Worm (Caenorhabditis elegans) whole organism, young adult: Measurements from ENCODE around the gene C17A2.4.

Source experiments
- F10E7.11 ChIP-seq: sonication (generic microtip); optimal IDR thresholded peaks from 2 replicates; lab custom pipeline; 2017; ENCODE audit warnings: mild to moderate bottlenecking, missing genetic modification characterization, moderate library complexity, missing compliant biosample characterization
- F22D6.2 ChIP-seq: sonication (generic microtip); optimal IDR thresholded peaks from 2 replicates; lab custom pipeline; 2016; ENCODE audit warnings: mild to moderate bottlenecking, missing genetic modification characterization, missing compliant biosample characterization
- K11D2.4 ChIP-seq: fragments of 200-800 bp; sonication (Bioruptor generic); IDR thresholded peaks from 2 replicates; pipeline ENCODE4 v1.3.6; 2022; ENCODE audit warnings: missing genetic modification reagents, missing genetic modification characterization, missing compliant biosample characterization
- ama-1 ChIP-seq, 3 experiments: fragments of 150-350 bp in 1 of 3; sonication (generic microtip) in 2 of 3; optimal IDR thresholded peaks; 2 replicates each; lab custom pipeline; 2014 to 2018; ENCODE audit warnings: missing biosample characterization in 2 of 3, missing genetic modification characterization in 2 of 3, missing genetic modification reagents in 2 of 3
- aptf-3 ChIP-seq: fragments of 200-800 bp; sonication (Bioruptor generic); IDR thresholded peaks from 2 replicates; pipeline ENCODE4 v1.3.6; 2022; ENCODE audit warnings: missing genetic modification characterization, missing compliant biosample characterization
- attf-3 ChIP-seq: fragments of 200-800 bp; sonication (Bioruptor generic); conservative IDR thresholded peaks from 2 replicates; pipeline ENCODE4 v1.3.6; 2022; ENCODE audit warnings: missing genetic modification reagents, missing genetic modification characterization, missing compliant biosample characterization
- attf-5 ChIP-seq: fragments of 200-800 bp; sonication (Bioruptor generic); optimal IDR thresholded peaks from 2 replicates; lab custom pipeline; 2018; ENCODE audit warnings: mild to moderate bottlenecking, missing genetic modification characterization, missing compliant biosample characterization
- attf-6 ChIP-seq: fragments of 200-800 bp; sonication (Bioruptor generic); IDR thresholded peaks from 2 replicates; pipeline ENCODE4 v1.3.6; 2022; ENCODE audit warnings: missing genetic modification reagents, missing genetic modification characterization, missing compliant biosample characterization
- bed-1 ChIP-seq: fragments of 200-800 bp; sonication (Bioruptor generic); IDR thresholded peaks from 2 replicates; pipeline ENCODE4 v1.3.6; 2022; ENCODE audit warnings: missing genetic modification reagents, missing genetic modification characterization, missing compliant biosample characterization
- ccch-3 ChIP-seq: fragments of 200-800 bp; sonication (Bioruptor generic); optimal IDR thresholded peaks from 2 replicates; lab custom pipeline; 2018; ENCODE audit warnings: mild to moderate bottlenecking, missing genetic modification characterization, missing compliant biosample characterization
- cebp-2 ChIP-seq: fragments of 200-800 bp; sonication (Bioruptor generic); IDR thresholded peaks from 2 replicates; pipeline ENCODE4 v1.3.6; 2022; ENCODE audit warnings: missing genetic modification characterization, missing compliant biosample characterization
- chd-7 ChIP-seq: sonication (generic microtip); optimal IDR thresholded peaks from 2 replicates; lab custom pipeline; 2016; ENCODE audit warnings: mild to moderate bottlenecking, missing genetic modification characterization, moderate library complexity, missing compliant biosample characterization
- die-1 ChIP-seq: sonication (generic microtip); optimal IDR thresholded peaks from 2 replicates; lab custom pipeline; 2016; ENCODE audit warnings: missing genotype, mild to moderate bottlenecking, missing genetic modification characterization, missing compliant biosample characterization
- dpff-1 ChIP-seq: sonication (generic microtip); optimal IDR thresholded peaks from 2 replicates; lab custom pipeline; 2017; ENCODE audit warnings: mild to moderate bottlenecking, missing genetic modification characterization, missing compliant biosample characterization
- dpl-1 ChIP-seq: fragments of 150-350 bp; optimal IDR thresholded peaks from 2 replicates; lab custom pipeline; 2014; ENCODE audit warnings: missing biosample characterization, missing genetic modification reagents, missing genetic modification characterization
- hlh-12 ChIP-seq: sonication (generic microtip); optimal IDR thresholded peaks from 2 replicates; lab custom pipeline; 2016; ENCODE audit warnings: missing genetic modification characterization, missing compliant biosample characterization
- hmg-1.2 ChIP-seq: fragments of 200-800 bp; sonication (Bioruptor generic); IDR thresholded peaks from 2 replicates; pipeline ENCODE4 v1.3.6; 2022; ENCODE audit warnings: missing genetic modification reagents, missing genetic modification characterization, missing compliant biosample characterization
- hsf-1 ChIP-seq: fragments of 200-800 bp; sonication (Bioruptor generic); IDR thresholded peaks from 2 replicates; pipeline ENCODE4 v1.3.6; 2022; ENCODE audit warnings: missing genetic modification reagents, missing genetic modification characterization, missing compliant biosample characterization
- lir-1 ChIP-seq: fragments of 200-800 bp; sonication (Bioruptor generic); conservative IDR thresholded peaks from 2 replicates; pipeline ENCODE4 v1.3.6; 2022; ENCODE audit warnings: missing genetic modification reagents, missing genetic modification characterization, missing compliant biosample characterization
- lsl-1 ChIP-seq: fragments of 200-800 bp; sonication (Bioruptor generic); optimal IDR thresholded peaks from 2 replicates; lab custom pipeline; 2018; ENCODE audit warnings: mild to moderate bottlenecking, missing genetic modification characterization, moderate library complexity, missing compliant biosample characterization
- madf-10 ChIP-seq: sonication (generic microtip); optimal IDR thresholded peaks from 2 replicates; lab custom pipeline; 2016; ENCODE audit warnings: mild to moderate bottlenecking, missing genetic modification characterization, missing compliant biosample characterization
- madf-8 ChIP-seq: fragments of 200-800 bp; sonication (Bioruptor generic); conservative IDR thresholded peaks from 2 replicates; pipeline ENCODE4 v1.3.6; 2022; ENCODE audit warnings: missing genetic modification reagents, missing genetic modification characterization, missing compliant biosample characterization
- nfya-2 ChIP-seq: fragments of 200-800 bp; sonication (Bioruptor generic); IDR thresholded peaks from 2 replicates; pipeline ENCODE4 v1.3.6; 2022; ENCODE audit warnings: missing genetic modification reagents, missing genetic modification characterization, missing compliant biosample characterization
- nfyb-1 ChIP-seq: fragments of 200-800 bp; sonication (Bioruptor generic); IDR thresholded peaks from 2 replicates; pipeline ENCODE4 v1.3.6; 2022; ENCODE audit warnings: missing genetic modification reagents, missing genetic modification characterization, missing compliant biosample characterization
- nhr-27 ChIP-seq: fragments of 200-800 bp; sonication (Bioruptor generic); optimal IDR thresholded peaks from 2 replicates; lab custom pipeline; 2018; ENCODE audit warnings: mild to moderate bottlenecking, missing genetic modification characterization, moderate library complexity, missing compliant biosample characterization
- nhr-90 ChIP-seq: sonication (generic microtip); optimal IDR thresholded peaks from 2 replicates; lab custom pipeline; 2016; ENCODE audit warnings: missing genotype, mild to moderate bottlenecking, missing genetic modification characterization, missing compliant biosample characterization
- pbrm-1 ChIP-seq: fragments of 200-800 bp; sonication (Bioruptor generic); IDR thresholded peaks from 2 replicates; pipeline ENCODE4 v1.3.6; 2022; ENCODE audit warnings: missing genetic modification reagents, missing genetic modification characterization, missing compliant biosample characterization
- rpc-1 ChIP-seq, 2 experiments: fragments of 150-350 bp in 1 of 2; sonication (generic microtip) in 1 of 2; optimal IDR thresholded peaks; 2 replicates each; lab custom pipeline; 2014 to 2018; ENCODE audit warnings: missing biosample characterization in 1 of 2, missing genetic modification characterization in 1 of 2, missing genetic modification reagents in 1 of 2, missing genotype in 1 of 2
- snpc-4 ChIP-seq, 5 experiments: fragments of 150-350 bp in 1 of 5; sonication (generic microtip) in 4 of 5; optimal IDR thresholded peaks; 2 replicates each; lab custom pipeline; 2014 to 2018; ENCODE audit warnings: missing genetic modification characterization in 5 of 5, missing biosample characterization in 3 of 5, antibody characterized with exemption in 2 of 5, mild to moderate bottlenecking in 2 of 5, missing compliant biosample characterization in 2 of 5, missing genotype in 2 of 5, moderate library complexity in 2 of 5, missing genetic modification reagents in 1 of 5
- unc-130 ChIP-seq: sonication (generic microtip); optimal IDR thresholded peaks from 2 replicates; lab custom pipeline; 2016; ENCODE audit warnings: missing genetic modification reagents, missing genetic modification characterization, missing compliant biosample characterization
- unc-62 ChIP-seq: fragments of 150-350 bp; optimal IDR thresholded peaks from 2 replicates; lab custom pipeline; 2014; ENCODE audit warnings: missing biosample characterization, missing genetic modification reagents, missing genetic modification characterization
- zfh-2 ChIP-seq: fragments of 200-800 bp; sonication (Bioruptor generic); conservative IDR thresholded peaks from 2 replicates; pipeline ENCODE4 v1.3.6; 2022; ENCODE audit warnings: missing genetic modification reagents, missing genetic modification characterization, missing compliant biosample characterization
- zim-3 ChIP-seq: sonication (generic microtip); optimal IDR thresholded peaks from 2 replicates; lab custom pipeline; 2017; ENCODE audit warnings: mild to moderate bottlenecking, missing genetic modification characterization, moderate library complexity, missing compliant biosample characterization
- ztf-18 ChIP-seq: sonication (generic microtip); optimal IDR thresholded peaks from 2 replicates; lab custom pipeline; 2016; ENCODE audit warnings: missing genotype, mild to moderate bottlenecking, missing genetic modification characterization, missing compliant biosample characterization
- ztf-6 ChIP-seq: fragments of 200-800 bp; sonication (Bioruptor generic); IDR thresholded peaks from 2 replicates; pipeline ENCODE4 v1.3.6; 2022; ENCODE audit warnings: missing genetic modification reagents, missing genetic modification characterization, missing compliant biosample characterization

Gene C17A2.4

DNA sequence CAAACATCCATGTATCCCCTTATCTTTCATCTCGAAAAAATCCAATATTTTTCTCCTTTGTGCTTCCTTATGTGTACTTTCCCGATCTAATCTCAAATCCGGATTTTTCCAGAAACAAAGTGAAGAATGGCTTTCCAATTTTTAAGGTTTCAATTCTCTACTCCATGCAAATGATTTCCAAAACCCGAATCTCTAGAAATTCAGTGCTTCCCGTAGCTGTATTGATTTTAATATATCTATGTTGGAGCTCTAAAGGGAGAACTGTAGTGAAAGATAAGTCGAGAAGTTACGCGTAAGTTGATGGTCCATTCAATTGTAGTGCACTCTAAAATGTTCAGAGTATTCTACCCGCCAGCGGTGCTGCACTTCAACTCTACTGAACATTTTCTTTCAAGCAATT, at the start of gene C17A2.4:
TSS of gene C17A2.4 (plus strand) at position 301 of the 400 bp plus-strand sequence.
- TF ChIP-seq unc-130 (no peak), nfya-2 (no peak), lsl-1 (no peak), F22D6.2 (tag; lab: Kevin White, UChicago) (no peak), F10E7.11 (tag; lab: Kevin White, UChicago) (no peak), hmg-1.2 (GFP tag; lab: Robert Waterston, UW) (no peak), bed-1 (GFP tag; lab: Robert Waterston, UW) (no peak), snpc-4 (GFP tag; optimal IDR thresholded peaks at IDR 0.05; lab: Kevin White, UChicago) (no peak), snpc-4 (tag; optimal IDR thresholded peaks at IDR 0.05; lab: Kevin White, UChicago) (no peak), aptf-3 (GFP tag; lab: Robert Waterston, UW) (no peak), rpc-1 (optimal IDR thresholded peaks at IDR 0.05; lab: Kevin White, UChicago) (no peak), rpc-1 (tag; optimal IDR thresholded peaks at IDR 0.05; lab: Kevin White, UChicago) (no peak), dpff-1 (tag; lab: Kevin White, UChicago) (no peak)

DNA sequence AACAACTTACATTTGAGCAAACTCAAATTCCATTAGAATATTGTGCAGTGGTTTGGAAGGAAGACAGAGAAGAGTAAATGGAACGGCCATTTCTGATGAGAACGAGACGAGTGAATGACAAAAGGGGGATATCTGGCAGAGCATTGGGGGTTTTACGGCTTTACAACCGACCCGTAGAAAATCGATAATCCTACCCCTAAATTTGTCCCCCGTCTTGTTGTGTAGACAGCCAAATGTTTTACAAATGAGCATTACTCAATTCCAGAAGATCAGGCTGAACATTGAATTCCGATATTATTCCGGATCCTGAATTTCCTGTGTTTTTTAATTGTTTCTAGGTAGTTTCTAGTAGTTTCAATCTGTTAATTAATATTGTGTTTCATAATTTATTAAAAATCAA, 46.3 kb upstream of the C17A2.4 start, which contains the start of gene fbxb-99:
TSS of gene fbxb-99 (minus strand) at position 101 of the 400 bp plus-strand sequence.
- TF ChIP-seq dpl-1 (GFP tag; lab: Kevin White, UChicago), result no peak
- TF ChIP-seq ztf-6 (GFP tag; lab: Robert Waterston, UW), result no peak

- TF ChIP-seq K11D2.4 (GFP tag; lab: Robert Waterston, UW) (no peak), chd-7 (tag; lab: Kevin White, UChicago) (no peak)
These were observed 44.3 kb upstream of the C17A2.4 start, which contains the start of gene Y8A9A.2 for ce11 chrII:3795323-3795722. Y8A9A.2 (plus strand) TSS chrII:3795623.

ce11 chrII:3803219-3803618, 36.4 kb upstream of the C17A2.4 start, which contains the start of gene ins-32:
ins-32 (minus strand) TSS chrII:3803319.
- TF ChIP-seq hlh-12 (tag; lab: Kevin White, UChicago), result no peak
- no peak for TF ChIP-seq cebp-2
- no peak for TF ChIP-seq nhr-27 (tag; lab: Kevin White, UChicago)
- no peak for TF ChIP-seq ccch-3 (GFP tag; lab: Kevin White, UChicago)
- no peak for TF ChIP-seq hsf-1 (GFP tag; lab: Robert Waterston, UW)
- TF ChIP-seq lir-1 (GFP tag; lab: Robert Waterston, UW), result no peak
- TF ChIP-seq aptf-3 (GFP tag; lab: Robert Waterston, UW), result no peak
- TF ChIP-seq ama-1 (optimal IDR thresholded peaks at IDR 0.05; lab: Kevin White, UChicago), result no peak
- TF ChIP-seq ama-1 (GFP tag; optimal IDR thresholded peaks at IDR 0.05; lab: Kevin White, UChicago), result no peak
- no peak for TF ChIP-seq nhr-90 (tag; lab: Kevin White, UChicago)
- no peak for TF ChIP-seq attf-5
- no peak for TF ChIP-seq zim-3 (tag; lab: Kevin White, UChicago)

DNA sequence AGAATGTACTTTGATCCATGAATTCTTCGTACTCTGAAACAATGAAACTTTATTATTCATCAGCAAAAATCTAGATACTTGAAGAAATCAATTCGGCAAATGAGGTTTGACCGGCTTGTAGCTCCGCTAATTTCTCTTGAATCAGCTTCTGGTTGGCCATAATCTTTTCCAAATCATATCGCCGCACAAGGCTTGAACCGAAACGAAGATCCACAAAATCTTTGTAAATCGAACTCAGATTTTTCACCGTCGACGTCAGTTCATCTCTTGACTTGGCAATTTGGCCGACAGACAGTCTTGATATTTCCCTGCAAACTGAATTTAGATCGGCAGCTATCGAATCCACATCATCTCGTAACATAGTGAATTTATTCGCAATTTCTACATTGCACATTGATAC, 34.1 kb upstream of the C17A2.4 start:
- TF ChIP-seq pbrm-1 (GFP tag; lab: Robert Waterston, UW) (no peak), attf-6 (GFP tag; lab: Robert Waterston, UW) (no peak), madf-8 (GFP tag; lab: Robert Waterston, UW) (no peak), attf-3 (no peak), nfyb-1 (GFP tag; lab: Robert Waterston, UW) (no peak), unc-62 (GFP tag; lab: Kevin White, UChicago) (no peak), madf-10 (tag; lab: Kevin White, UChicago) (no peak), die-1 (no peak), zfh-2 (GFP tag; lab: Robert Waterston, UW) (no peak), ztf-18 (no peak)
